Worm (Caenorhabditis elegans): Measurements from ENCODE around the gene F13D11.3.

DNA sequence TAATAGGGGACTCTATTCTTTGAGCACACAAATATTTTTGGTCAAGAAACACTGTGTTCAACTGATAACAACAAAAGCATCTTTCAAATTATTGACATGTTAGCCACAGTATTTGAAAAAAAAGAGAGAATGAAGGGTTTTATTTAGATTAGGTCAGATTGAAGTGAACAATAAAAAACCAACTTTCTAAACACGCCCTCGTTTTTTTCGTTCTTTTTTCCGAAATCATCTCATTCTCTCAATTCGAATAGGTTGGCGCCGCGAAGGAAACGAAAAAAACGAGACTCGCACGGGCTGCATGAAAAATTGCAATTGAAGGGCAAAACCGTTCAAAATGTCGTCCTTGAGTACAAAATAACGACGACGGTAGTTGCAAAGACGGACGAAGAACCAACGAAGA, 8.6 kb upstream of the F13D11.3 start:
- TF ChIP-seq rpc-1 (optimal IDR thresholded peaks at IDR 0.05) (no peak), rpc-1 (tag; optimal IDR thresholded peaks at IDR 0.05) (no peak), T26A5.8 (tag; optimal IDR thresholded peaks at IDR 0.05) (no peak), attf-6 (GFP tag; IDR thresholded peaks at IDR 0.05) (no peak), him-1 (tag; optimal IDR thresholded peaks at IDR 0.05) (no peak), dpff-1 (tag; optimal IDR thresholded peaks at IDR 0.05) (no peak)

Measured in whole organism, young adult.